Fruit fly (Drosophila melanogaster) whole organism, larva: ENCODE measurements around the gene CG16989.

ENCODE experiments used
- noc ChIP-seq: fragments of 200-800 bp; sonication (Bioruptor generic); optimal IDR thresholded peaks from 3 replicates; lab custom pipeline; 2019; ENCODE audit warnings: missing biosample characterization, mild to moderate bottlenecking, missing genetic modification characterization, moderate library complexity

CG16989 gene

dm6 chrX:772305-772986 lies 20.5 kb upstream of the CG16989 start:
- no peak for TF ChIP-seq noc

- TF ChIP-seq noc, result no peak
Measured at dm6 chrX:774160-774700, 18.7 kb upstream of the CG16989 start.

- TF ChIP-seq noc, result no peak
Measured at dm6 chrX:775184-775583, 17.8 kb upstream of the CG16989 start.

- no peak for TF ChIP-seq noc
Measured at dm6 chrX:779344-779743, 13.6 kb upstream of the CG16989 start.

dm6 chrX:784456-784855 lies 8.5 kb upstream of the CG16989 start, which contains the start of gene tw:
TSS of gene tw (plus strand) at chrX:784746.
- no peak for TF ChIP-seq noc

dm6 chrX:790039-790597 lies 2.8 kb upstream of the CG16989 start, which contains the start of gene CG13360:
TSS of gene CG13360 (minus strand) at chrX:790089.
- no peak for TF ChIP-seq noc

- peak; percentile 17 for TF ChIP-seq noc
Measured at dm6 chrX:796397-796989, 3.5 kb downstream of the CG16989 start.

- TF ChIP-seq noc, result peak; percentile 3
Measured at dm6 chrX:801157-801872, 8.4 kb downstream of the CG16989 start, which contains the start of gene Rbf. TSS of gene Rbf (minus strand) at chrX:801479.

- TF ChIP-seq noc, result no peak
Measured at dm6 chrX:803370-803769, 10.4 kb downstream of the CG16989 start, which contains the start of gene CG13359. TSS of gene CG13359 (minus strand) at chrX:803470.

dm6 chrX:804821-805220 lies 11.9 kb downstream of the CG16989 start, which contains the start of gene CG13358:
TSS of gene CG13358 (minus strand) at chrX:804921.
- TF ChIP-seq noc, result no peak

- TF ChIP-seq noc, result no peak
Measured at dm6 chrX:805907-806306, 13.0 kb downstream of the CG16989 start, which contains the start of gene Sec22. TSS of gene Sec22 (plus strand) at chrX:806076.

- TF ChIP-seq noc, result no peak
Measured at dm6 chrX:824961-825360, 32.0 kb downstream of the CG16989 start.

dm6 chrX:835965-836690 lies 43.2 kb downstream of the CG16989 start:
- TF ChIP-seq noc, result no peak

- no peak for TF ChIP-seq noc
Measured at dm6 chrX:838012-838411, 45.1 kb downstream of the CG16989 start.

- no peak for TF ChIP-seq noc
Measured at dm6 chrX:841038-841437, 48.1 kb downstream of the CG16989 start.

dm6 chrX:841941-842340 lies 49.0 kb downstream of the CG16989 start:
- no peak for TF ChIP-seq noc
